Worm (Caenorhabditis elegans): ENCODE results near the gene srf-3.
"Not testable (repeated sequence)": the region's sequence is repeated elsewhere in the genome, so short reads cannot be mapped to it uniquely, and the experiment has no call there.

The srf-3 gene

ce11 chrIV:12870315-12870714 lies 21.0 kb downstream of the srf-3 start:
- TF ChIP-seq egl-13 (tag; optimal IDR thresholded peaks at IDR 0.05), result no peak
- TF ChIP-seq fos-1 (tag; optimal IDR thresholded peaks at IDR 0.05), result no peak
- no peak for TF ChIP-seq lin-39 (tag; optimal IDR thresholded peaks at IDR 0.05)
- no peak for TF ChIP-seq pax-3 (tag; optimal IDR thresholded peaks at IDR 0.05)
- TF ChIP-seq nhr-11 (tag; optimal IDR thresholded peaks at IDR 0.05), result no peak
- TF ChIP-seq nhr-76 (tag; optimal IDR thresholded peaks at IDR 0.05), result no peak
- TF ChIP-seq aly-2 (tag; optimal IDR thresholded peaks at IDR 0.05), result no peak
- TF ChIP-seq nhr-47 (tag; optimal IDR thresholded peaks at IDR 0.05), result no peak
- no peak for TF ChIP-seq dsc-1 (tag; optimal IDR thresholded peaks at IDR 0.05)
- no peak for TF ChIP-seq F16B12.6 (tag; optimal IDR thresholded peaks at IDR 0.05)
- TF ChIP-seq snu-23 (GFP tag; optimal IDR thresholded peaks at IDR 0.05), result no peak
- TF ChIP-seq vab-15 (tag; optimal IDR thresholded peaks at IDR 0.05), result no peak
- no peak for TF ChIP-seq C34B4.2 (tag; optimal IDR thresholded peaks at IDR 0.05)

- no peak for TF ChIP-seq fkh-4 (tag; optimal IDR thresholded peaks at IDR 0.05; ENCODE audit: borderline replicate concordance)
- peak; percentile 73 for TF ChIP-seq elt-2 (tag; optimal IDR thresholded peaks at IDR 0.05)
Observed at ce11 chrIV:12871445-12871947, 22.2 kb downstream of the srf-3 start, which contains the start of gene clec-187. Gene clec-187 (minus strand): TSS chrIV:12871495.

ce11 chrIV:12875260-12875659 lies 25.9 kb downstream of the srf-3 start, which contains the start of gene ZK896.1:
Gene ZK896.1 (minus strand): TSS chrIV:12875360.
- TF ChIP-seq pax-3 (tag; optimal IDR thresholded peaks at IDR 0.05); lin-35 (GFP tag; optimal IDR thresholded peaks at IDR 0.05); zip-4 (GFP tag; optimal IDR thresholded peaks at IDR 0.05): not testable (repeated sequence)

- TF ChIP-seq elt-2 (tag; optimal IDR thresholded peaks at IDR 0.05) (peak; percentile 49), nhr-47 (tag; optimal IDR thresholded peaks at IDR 0.05) (no peak), lir-3 (tag; optimal IDR thresholded peaks at IDR 0.05; ENCODE audit: poor library complexity) (no peak), alr-1 (tag; optimal IDR thresholded peaks at IDR 0.05; ENCODE audit: borderline replicate concordance) (no peak)
Observed at ce11 chrIV:12876558-12876957, 27.2 kb downstream of the srf-3 start.

- TF ChIP-seq C04F5.9 (tag; optimal IDR thresholded peaks at IDR 0.05) (no peak), nhr-20 (tag; optimal IDR thresholded peaks at IDR 0.05) (peak; percentile 4), F16B12.6 (tag; optimal IDR thresholded peaks at IDR 0.05) (no peak), fkh-4 (tag; optimal IDR thresholded peaks at IDR 0.05; ENCODE audit: borderline replicate concordance) (no peak), Y116A8C.19 (tag; optimal IDR thresholded peaks at IDR 0.05; ENCODE audit: borderline replicate concordance) (no peak), nhr-76 (tag; optimal IDR thresholded peaks at IDR 0.05) (no peak), hpl-2 (GFP tag; optimal IDR thresholded peaks at IDR 0.05) (no peak), nhr-90 (tag; optimal IDR thresholded peaks at IDR 0.05; ENCODE audit: poor library complexity) (no peak), egl-13 (tag; optimal IDR thresholded peaks at IDR 0.05) (no peak), ztf-11 (tag; optimal IDR thresholded peaks at IDR 0.05) (no peak), C16A3.4 (tag; optimal IDR thresholded peaks at IDR 0.05) (no peak), tbx-2 (tag; optimal IDR thresholded peaks at IDR 0.05) (no peak), elt-2 (tag; optimal IDR thresholded peaks at IDR 0.05) (peak; percentile 78), ztf-4 (tag; optimal IDR thresholded peaks at IDR 0.05) (no peak), efl-1 (optimal IDR thresholded peaks at IDR 0.05) (no peak), efl-1 (GFP tag; optimal IDR thresholded peaks at IDR 0.05 in 1 of 2) (peak in 1 of 2 experiments; percentile 38), ceh-63 (GFP tag; optimal IDR thresholded peaks at IDR 0.05) (no peak), zag-1 (tag; optimal IDR thresholded peaks at IDR 0.05) (no peak), aha-1 (tag; optimal IDR thresholded peaks at IDR 0.05) (no peak), nhr-28 (tag; optimal IDR thresholded peaks at IDR 0.05) (no peak), aly-2 (tag; optimal IDR thresholded peaks at IDR 0.05) (no peak), mep-1 (tag; optimal IDR thresholded peaks at IDR 0.05) (no peak), vab-15 (tag; optimal IDR thresholded peaks at IDR 0.05) (no peak)
Observed at ce11 chrIV:12879557-12879956, 30.2 kb downstream of the srf-3 start, which contains the start of gene ZK896.5. Gene ZK896.5 (minus strand): TSS chrIV:12879645.
